Fruit fly (Drosophila melanogaster): ENCODE measurements around the gene CG33290.
A peak's percentile ranks its signal among the peaks of the same experiment; 100 is the strongest.

CG33290 gene

DNA sequence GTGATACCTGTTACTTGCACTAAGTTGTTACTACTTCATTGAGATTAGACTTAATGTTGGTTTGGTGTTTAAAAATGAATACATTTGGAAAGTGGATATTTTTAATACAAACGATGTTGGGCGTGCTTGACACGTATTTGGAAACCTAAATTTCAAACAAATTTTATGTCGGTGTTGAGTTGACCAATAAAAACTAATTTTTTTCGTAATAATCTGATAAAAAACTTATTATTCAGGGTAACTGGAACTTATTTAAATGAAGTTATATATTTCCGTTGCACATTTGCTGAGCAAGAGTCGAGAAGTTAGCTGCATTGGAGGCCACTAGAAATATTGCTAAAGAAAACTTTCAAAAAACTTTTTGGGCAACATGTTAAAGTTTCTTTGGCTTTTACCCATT lies at the start of gene CG33290:
TSS of gene CG33290 (plus strand) at position 301 of the 400 bp plus-strand sequence.
- no peak for TF ChIP-seq noc (tag; optimal IDR thresholded peaks at IDR 0.05)

DNA sequence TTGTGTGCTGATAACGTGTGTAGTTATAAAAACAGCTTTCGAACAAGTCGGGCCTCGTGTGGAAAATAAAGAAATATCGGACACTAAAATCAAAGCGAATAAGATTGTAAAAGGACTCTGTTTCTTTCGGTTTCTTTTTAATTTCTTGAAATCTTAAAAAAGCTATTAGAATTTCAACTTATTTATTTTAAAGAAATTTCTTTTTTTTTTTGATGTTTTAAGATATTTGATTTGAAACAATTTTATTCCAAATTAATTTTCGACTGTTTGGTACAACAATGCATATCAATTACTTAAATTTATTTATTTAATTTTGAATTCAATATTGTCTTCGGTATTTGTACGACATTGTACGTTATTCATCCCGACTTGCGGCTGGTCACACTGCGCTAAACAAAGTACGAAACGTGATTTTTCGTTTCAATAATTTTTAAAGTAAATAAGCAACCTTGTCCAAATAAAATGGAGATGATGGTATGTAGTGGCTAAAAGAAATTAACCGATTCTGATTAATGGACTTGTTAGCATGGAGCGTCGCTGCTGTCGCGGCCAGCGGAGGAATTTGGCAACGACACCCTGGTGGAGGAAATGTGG lies 49.3 kb upstream of the CG33290 start, which contains the start of the genes CG7202 and CG7519:
TSS of gene CG7202 (minus strand) at position 51 of the 594 bp plus-strand sequence.
TSS of gene CG7519 (plus strand) at position 361 of the 594 bp plus-strand sequence.
- TF ChIP-seq noc (tag; optimal IDR thresholded peaks at IDR 0.05), result no peak

DNA sequence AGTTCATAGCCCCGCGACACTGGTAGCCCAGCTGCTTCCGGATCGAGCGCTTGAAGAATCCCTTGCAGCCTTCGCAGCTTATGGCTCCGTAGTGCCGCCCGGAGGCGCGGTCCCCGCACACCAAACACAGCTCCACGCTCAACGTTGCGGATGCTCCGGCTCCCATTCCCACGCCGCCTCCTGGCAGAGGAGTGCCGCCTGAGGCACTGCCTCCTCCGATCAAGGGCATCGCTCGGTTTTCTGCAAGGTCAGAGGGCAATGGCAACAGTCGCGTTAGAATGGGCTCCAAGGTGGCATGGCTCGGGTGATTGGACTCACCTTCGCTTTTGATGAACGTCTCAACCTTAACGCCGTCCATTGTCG lies 45.7 kb upstream of the CG33290 start:
- TF ChIP-seq noc (tag; optimal IDR thresholded peaks at IDR 0.05), result no peak

dm6 chr3L:21496865-21497634 lies 45.1 kb upstream of the CG33290 start, which contains the start of gene Hr78:
Gene Hr78 (minus strand): TSS chr3L:21497494.
- TF ChIP-seq noc (tag; optimal IDR thresholded peaks at IDR 0.05), result peak; percentile 87

dm6 chr3L:21501172-21501571 lies 41.0 kb upstream of the CG33290 start, which contains the start of gene Est-Q:
Gene Est-Q (plus strand): TSS chr3L:21501421.
- no peak for TF ChIP-seq noc (tag; optimal IDR thresholded peaks at IDR 0.05)

DNA sequence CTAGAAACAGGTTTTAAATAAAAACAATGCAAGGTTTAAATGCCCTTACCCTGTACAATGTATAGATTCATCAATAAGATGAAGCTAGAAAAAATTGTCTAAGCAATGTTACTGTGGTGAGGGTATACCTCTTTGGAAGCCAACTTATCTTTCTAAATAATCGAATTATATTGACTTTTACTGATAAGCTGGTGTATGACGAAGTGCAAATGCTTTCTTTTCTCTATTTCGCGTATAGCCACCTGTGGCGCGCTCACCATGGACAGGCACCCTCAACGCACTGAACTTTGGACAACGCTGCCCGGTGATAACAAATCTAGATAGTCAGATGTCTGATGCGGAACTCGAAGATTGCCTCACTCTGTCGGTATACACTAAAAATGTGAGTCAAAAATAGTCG lies 40.2 kb upstream of the CG33290 start:
- peak; percentile 58 for TF ChIP-seq noc (tag; optimal IDR thresholded peaks at IDR 0.05)

- TF ChIP-seq noc (tag; optimal IDR thresholded peaks at IDR 0.05), result peak; percentile 56
Measured at dm6 chr3L:21507354-21507928, 34.7 kb upstream of the CG33290 start, which contains the start of the genes Glg1 and M6. Gene Glg1 (minus strand): TSS chr3L:21507538. Gene M6 (plus strand): TSS chr3L:21507852.

DNA sequence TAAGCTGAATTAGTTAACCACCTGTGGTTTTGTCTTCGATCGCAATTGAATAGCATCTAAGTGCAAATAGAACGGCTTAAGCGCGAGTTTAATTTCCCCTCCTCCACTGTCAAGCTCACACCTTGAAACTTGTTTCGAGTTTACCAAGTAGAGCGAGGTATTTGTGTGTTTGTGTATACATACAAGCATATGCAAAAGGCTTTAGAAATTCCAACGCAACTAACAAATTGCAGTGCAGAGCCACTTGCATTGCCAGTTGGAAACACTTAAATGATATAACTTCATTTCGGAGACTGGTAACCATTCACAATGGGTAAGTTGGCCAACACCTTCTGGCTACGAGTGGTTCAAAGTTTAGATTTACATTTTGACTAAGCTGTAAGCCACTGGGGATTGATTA lies 34.2 kb upstream of the CG33290 start:
- no peak for TF ChIP-seq noc (tag; optimal IDR thresholded peaks at IDR 0.05)

DNA sequence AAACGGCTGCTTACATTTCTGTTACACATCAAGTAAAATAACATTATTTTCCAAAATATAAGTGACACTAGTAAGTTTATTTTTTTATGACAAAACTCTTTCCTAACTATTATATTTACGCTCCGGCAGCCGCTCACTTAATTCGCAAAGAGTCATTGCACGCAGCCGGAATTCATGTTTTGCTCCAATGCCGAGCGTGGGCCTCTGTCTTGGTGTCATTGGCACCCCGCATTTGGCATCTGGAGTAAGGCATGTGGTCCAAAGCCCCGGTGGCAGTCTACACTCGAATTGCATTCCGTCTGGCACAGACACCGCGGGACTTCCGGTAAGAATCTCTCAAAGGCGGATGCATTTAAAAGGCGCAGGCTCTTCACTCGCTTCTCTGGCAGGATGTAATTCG lies 33.5 kb upstream of the CG33290 start:
- TF ChIP-seq noc (tag; optimal IDR thresholded peaks at IDR 0.05), result no peak

dm6 chr3L:21509488-21510122 lies 32.6 kb upstream of the CG33290 start:
- TF ChIP-seq noc (tag; optimal IDR thresholded peaks at IDR 0.05), result no peak

DNA sequence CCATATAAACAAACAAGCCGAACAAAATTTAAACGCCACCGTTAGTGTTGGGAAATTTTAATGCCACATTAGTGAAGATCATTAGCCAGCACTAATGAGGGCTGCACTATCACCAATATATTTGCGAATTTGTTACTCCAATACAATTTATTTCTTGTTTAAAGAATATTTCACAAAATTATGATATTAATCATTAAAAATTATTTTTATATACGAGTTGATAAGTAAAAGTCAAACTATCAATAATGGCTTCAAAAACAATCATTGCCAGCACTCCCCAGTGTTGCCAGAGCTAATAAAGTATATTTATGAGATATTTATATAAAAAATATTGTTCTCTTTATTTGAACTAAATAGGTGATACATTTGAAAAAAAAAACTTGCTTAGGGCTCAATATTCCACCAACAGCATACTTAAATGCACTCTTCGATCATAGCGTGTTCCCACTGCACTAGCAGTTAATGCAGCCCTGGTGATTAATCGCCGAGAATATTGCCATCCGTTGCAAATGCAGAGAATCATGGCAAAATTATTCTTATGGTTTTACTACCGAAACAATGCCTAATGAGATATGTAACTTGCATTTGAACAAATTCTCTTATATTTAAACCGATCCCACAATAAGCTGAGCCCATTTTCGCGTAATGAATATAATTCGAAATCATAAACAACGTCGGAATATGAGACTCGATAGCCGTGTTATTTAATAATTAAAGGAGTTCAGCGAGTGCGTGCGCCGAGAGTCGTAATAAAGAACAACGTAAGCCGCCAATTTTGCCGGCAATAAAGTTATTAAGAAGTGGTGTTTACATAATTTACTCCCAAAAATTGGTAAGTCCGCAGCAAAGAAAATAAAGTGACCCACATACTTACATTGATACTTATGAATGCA lies 26.1 kb upstream of the CG33290 start, which contains the start of the genes SAK and Cdk12:
TSS of gene SAK (minus strand) at position 65 of the 893 bp plus-strand sequence.
TSS of gene Cdk12 (plus strand) at position 484 of the 893 bp plus-strand sequence.
- TF ChIP-seq noc (tag; optimal IDR thresholded peaks at IDR 0.05), result peak; percentile 86

dm6 chr3L:21516716-21517266 lies 25.4 kb upstream of the CG33290 start:
- TF ChIP-seq noc (tag; optimal IDR thresholded peaks at IDR 0.05), result peak; percentile 16

- no peak for TF ChIP-seq noc (tag; optimal IDR thresholded peaks at IDR 0.05)
Measured at dm6 chr3L:21518345-21518744, 23.8 kb upstream of the CG33290 start.

dm6 chr3L:21523059-21523836 lies 18.9 kb upstream of the CG33290 start, which contains the start of gene CG7611:
Gene CG7611 (plus strand): TSS chr3L:21523186.
- TF ChIP-seq noc (tag; optimal IDR thresholded peaks at IDR 0.05), result no peak
